Worm (Caenorhabditis elegans) whole organism, early embryonic: ENCODE results near the gene dtmk-1.

Experiments used
- ama-1 ChIP-seq: fragments of 150-350 bp; optimal IDR thresholded peaks from 2 replicates; lab custom pipeline; 2014
- ceh-13 ChIP-seq: fragments of 200-800 bp; sonication (Bioruptor generic); optimal IDR thresholded peaks from 2 replicates; lab custom pipeline; 2018; ENCODE audit warnings: mild to moderate bottlenecking, missing genetic modification characterization, missing compliant biosample characterization
- hmg-4 ChIP-seq: fragments of 200-800 bp; sonication (Bioruptor generic); optimal IDR thresholded peaks from 2 replicates; lab custom pipeline; 2018; ENCODE audit warnings: mild to moderate bottlenecking, missing genetic modification characterization, missing compliant biosample characterization
- pes-1 ChIP-seq: fragments of 200-800 bp; sonication (Bioruptor generic); IDR thresholded peaks from 2 replicates; pipeline ENCODE4 v1.3.6; 2022; ENCODE audit warnings: missing genetic modification reagents, missing genetic modification characterization, missing compliant biosample characterization
- scrt-1 ChIP-seq: fragments of 200-800 bp; sonication (Bioruptor generic); IDR thresholded peaks from 2 replicates; pipeline ENCODE4 v1.3.6; 2022; ENCODE audit warnings: missing genetic modification characterization, missing compliant biosample characterization

- TF ChIP-seq pes-1 (no peak), ceh-13 (GFP tag; lab: Kevin White, UChicago) (no peak), ama-1 (lab: Kevin White, UChicago) (no peak), scrt-1 (GFP tag; lab: Robert Waterston, UW) (no peak), hmg-4 (GFP tag; lab: Kevin White, UChicago) (no peak)
Observed at ce11 chrII:9956116-9956515, 10.8 kb downstream of the dtmk-1 start.
